Worm (Caenorhabditis elegans) whole organism, L4 larva: ENCODE data around the gene C18C4.7.
A peak's percentile ranks its signal among the peaks of the same experiment; 100 is the strongest.

Experiments used
- F37D6.2 ChIP-seq: sonication (generic microtip); optimal IDR thresholded peaks from 2 replicates; lab custom pipeline; 2016; ENCODE audit warnings: mild to moderate bottlenecking, missing genetic modification characterization, missing compliant biosample characterization
- F44E2.7 ChIP-seq: fragments of 200-800 bp; sonication (Bioruptor generic); IDR thresholded peaks from 2 replicates; pipeline ENCODE4 v2.1.2; 2022; ENCODE audit warnings: missing genetic modification characterization, missing compliant biosample characterization
- T20F7.1 ChIP-seq: fragments of 200-800 bp; sonication (Bioruptor generic); optimal IDR thresholded peaks from 2 replicates; lab custom pipeline; 2018; ENCODE audit warnings: mild to moderate bottlenecking, missing genetic modification characterization, missing compliant biosample characterization
- T26A8.4 ChIP-seq: fragments of 200-800 bp; sonication (Bioruptor generic); IDR thresholded peaks from 2 replicates; pipeline ENCODE4 v1.3.6; 2022; ENCODE audit warnings: missing genetic modification characterization, missing compliant biosample characterization
- aha-1 ChIP-seq: fragments of 150-350 bp; peaks from one replicate; lab custom pipeline; 2014; ENCODE audit warnings: missing biosample characterization, missing genetic modification characterization
- ama-1 ChIP-seq: fragments of 150-350 bp; optimal IDR thresholded peaks from 2 replicates; lab custom pipeline; 2014; ENCODE audit warnings: inconsistent platforms, mixed read lengths
- ceh-32 ChIP-seq: sonication (generic microtip); optimal IDR thresholded peaks from 2 replicates; lab custom pipeline; 2016; ENCODE audit warnings: mild to moderate bottlenecking, missing genetic modification characterization, missing compliant biosample characterization; ENCODE audit not compliant: poor library complexity
- ceh-44 ChIP-seq: fragments of 200-800 bp; sonication (Bioruptor generic); IDR thresholded peaks from 2 replicates; pipeline ENCODE4 v1.3.6; 2022; ENCODE audit warnings: missing genetic modification reagents, missing genetic modification characterization, missing compliant biosample characterization
- ctbp-1 ChIP-seq: fragments of 200-800 bp; sonication (Bioruptor generic); IDR thresholded peaks from 2 replicates; pipeline ENCODE4 v1.3.6; 2022; ENCODE audit warnings: missing genetic modification reagents, missing genetic modification characterization, missing compliant biosample characterization
- daf-12 ChIP-seq: fragments of 150-350 bp; optimal IDR thresholded peaks from 2 replicates; lab custom pipeline; 2014; ENCODE audit warnings: missing biosample characterization, missing genetic modification reagents, missing genetic modification characterization
- daf-16 ChIP-seq, 3 experiments: sonication (generic microtip); optimal IDR thresholded peaks; 2 replicates each; lab custom pipeline; 2016 to 2017; ENCODE audit warnings: missing genetic modification characterization in 3 of 3, missing genetic modification reagents in 3 of 3, mild to moderate bottlenecking in 2 of 3, missing compliant biosample characterization in 2 of 3, missing biosample characterization in 1 of 3, moderate library complexity in 1 of 3
- daf-19 ChIP-seq: fragments of 200-800 bp; sonication (Bioruptor generic); conservative IDR thresholded peaks from 2 replicates; pipeline ENCODE4 v1.3.6; 2022; ENCODE audit warnings: missing genetic modification characterization, missing compliant biosample characterization
- daf-8 ChIP-seq: fragments of 200-800 bp; sonication (Bioruptor generic); IDR thresholded peaks from 2 replicates; pipeline ENCODE4 v1.3.6; 2022; ENCODE audit warnings: missing genetic modification characterization, missing compliant biosample characterization
- dmd-6 ChIP-seq: fragments of 200-800 bp; sonication (Bioruptor generic); IDR thresholded peaks from 2 replicates; pipeline ENCODE4 v1.3.6; 2022; ENCODE audit warnings: missing genetic modification reagents, missing genetic modification characterization, missing compliant biosample characterization
- dpl-1 ChIP-seq: fragments of 150-350 bp; optimal IDR thresholded peaks from 2 replicates; lab custom pipeline; 2014; ENCODE audit warnings: missing biosample characterization, missing genetic modification reagents, missing genetic modification characterization
- dve-1 ChIP-seq: sonication (generic microtip); optimal IDR thresholded peaks from 2 replicates; lab custom pipeline; 2017; ENCODE audit warnings: antibody characterized with exemption, mild to moderate bottlenecking, missing genetic modification characterization, missing compliant biosample characterization; ENCODE audit not compliant: insufficient read depth
- egl-43 ChIP-seq: fragments of 200-800 bp; sonication (Bioruptor generic); IDR thresholded peaks from 2 replicates; pipeline ENCODE4 v1.3.6; 2022; ENCODE audit warnings: missing genetic modification reagents, missing genetic modification characterization, missing compliant biosample characterization
- fkh-10 ChIP-seq: fragments of 150-350 bp; optimal IDR thresholded peaks from 2 replicates; lab custom pipeline; 2014; ENCODE audit warnings: missing biosample characterization, missing genetic modification reagents, missing genetic modification characterization
- fos-1 ChIP-seq: fragments of 150-350 bp; optimal IDR thresholded peaks from 2 replicates; lab custom pipeline; 2014; ENCODE audit warnings: missing biosample characterization, missing genetic modification characterization
- gei-8 ChIP-seq: fragments of 200-800 bp; sonication (Bioruptor generic); optimal IDR thresholded peaks from 2 replicates; lab custom pipeline; 2018; ENCODE audit warnings: mild to moderate bottlenecking, missing genetic modification characterization, missing compliant biosample characterization
- hlh-30 ChIP-seq: sonication (generic microtip); optimal IDR thresholded peaks from 2 replicates; lab custom pipeline; 2017; ENCODE audit warnings: antibody characterized with exemption, mild to moderate bottlenecking, missing genetic modification characterization, missing compliant biosample characterization; ENCODE audit not compliant: insufficient read depth
- lin-15B ChIP-seq: fragments of 150-350 bp; sonication (generic microtip); optimal IDR thresholded peaks from 3 replicates; lab custom pipeline; 2014; ENCODE audit warnings: missing biosample characterization, missing genetic modification characterization
- lin-38 ChIP-seq: fragments of 200-800 bp; sonication (Bioruptor generic); IDR thresholded peaks from 2 replicates; pipeline ENCODE4 v1.3.6; 2022; ENCODE audit warnings: missing genetic modification reagents, missing genetic modification characterization, missing compliant biosample characterization
- lin-39 ChIP-seq: fragments of 150-350 bp; optimal IDR thresholded peaks from 2 replicates; lab custom pipeline; 2014; ENCODE audit warnings: missing biosample characterization, missing genetic modification reagents, missing genetic modification characterization
- madf-9 ChIP-seq: fragments of 200-800 bp; sonication (Bioruptor generic); conservative IDR thresholded peaks from 2 replicates; pipeline ENCODE4 v1.3.6; 2022; ENCODE audit warnings: missing genetic modification reagents, missing genetic modification characterization, missing compliant biosample characterization
- mdl-1 ChIP-seq, 2 experiments: fragments of 150-350 bp in 1 of 2; sonication (generic microtip) in 1 of 2; optimal IDR thresholded peaks; 2 replicates each; lab custom pipeline; 2014 to 2017; ENCODE audit warnings: missing biosample characterization in 2 of 2, missing genetic modification characterization in 2 of 2
- mdt-29 ChIP-seq: fragments of 200-800 bp; sonication (Bioruptor generic); IDR thresholded peaks from 2 replicates; pipeline ENCODE4 v1.3.6; 2022; ENCODE audit warnings: missing genetic modification reagents, missing genetic modification characterization, missing compliant biosample characterization
- mes-2 ChIP-seq: sonication (generic microtip); optimal IDR thresholded peaks from 2 replicates; lab custom pipeline; 2016; ENCODE audit warnings: missing genotype, mild to moderate bottlenecking, missing genetic modification characterization, missing compliant biosample characterization; ENCODE audit not compliant: poor library complexity, severe bottlenecking
- nhr-10 ChIP-seq: fragments of 150-350 bp; optimal IDR thresholded peaks from 2 replicates; lab custom pipeline; 2014; ENCODE audit warnings: missing biosample characterization, missing genetic modification characterization
- nhr-102 ChIP-seq: sonication (generic microtip); optimal IDR thresholded peaks from 2 replicates; lab custom pipeline; 2016; ENCODE audit warnings: mild to moderate bottlenecking, missing genetic modification characterization, moderate library complexity, missing compliant biosample characterization
- nhr-237 ChIP-seq: sonication (generic microtip); optimal IDR thresholded peaks from 2 replicates; lab custom pipeline; 2017; ENCODE audit warnings: missing biosample characterization, missing genetic modification characterization
- nhr-28 ChIP-seq: fragments of 150-350 bp; optimal IDR thresholded peaks from 2 replicates; lab custom pipeline; 2014; ENCODE audit warnings: missing biosample characterization, missing genetic modification characterization
- nhr-77 ChIP-seq: fragments of 150-350 bp; optimal IDR thresholded peaks from 2 replicates; lab custom pipeline; 2014; ENCODE audit warnings: missing biosample characterization, missing genetic modification characterization
- php-3 ChIP-seq: fragments of 200-800 bp; sonication (Bioruptor generic); IDR thresholded peaks from 2 replicates; pipeline ENCODE4 v1.3.6; 2022; ENCODE audit warnings: missing genetic modification reagents, missing genetic modification characterization, missing compliant biosample characterization
- sdz-12 ChIP-seq: fragments of 200-800 bp; sonication (Bioruptor generic); optimal IDR thresholded peaks from 2 replicates; lab custom pipeline; 2018; ENCODE audit warnings: mild to moderate bottlenecking, missing genetic modification characterization, missing compliant biosample characterization
- skn-1 ChIP-seq: fragments of 150-350 bp; optimal IDR thresholded peaks from 2 replicates; lab custom pipeline; 2014; ENCODE audit warnings: missing biosample characterization, missing genetic modification characterization
- snpc-1.2 ChIP-seq: fragments of 200-800 bp; sonication (Bioruptor generic); IDR thresholded peaks from 2 replicates; pipeline ENCODE4 v1.3.6; 2022; ENCODE audit warnings: missing genetic modification reagents, missing genetic modification characterization, missing compliant biosample characterization
- spr-3 ChIP-seq: fragments of 200-800 bp; sonication (Bioruptor generic); optimal IDR thresholded peaks from 2 replicates; lab custom pipeline; 2018; ENCODE audit warnings: mild to moderate bottlenecking, missing genetic modification characterization, missing compliant biosample characterization
- tag-97 ChIP-seq: fragments of 200-800 bp; sonication (Bioruptor generic); IDR thresholded peaks from 2 replicates; pipeline ENCODE4 v1.3.6; 2022; ENCODE audit warnings: missing genetic modification characterization, missing compliant biosample characterization
- unc-62 ChIP-seq, 3 experiments: fragments of 150-350 bp in 1 of 3; sonication (generic microtip); optimal IDR thresholded peaks in 2 of 3; peaks in 1 of 3; 1 replicate in 1 of 3; 2 replicates in 2 of 3; lab custom pipeline; 2014 to 2017; ENCODE audit warnings: missing biosample characterization in 3 of 3, missing genetic modification characterization in 3 of 3, missing genetic modification reagents in 3 of 3, missing genotype in 1 of 3
- vab-7 ChIP-seq: fragments of 200-800 bp; sonication (Bioruptor generic); IDR thresholded peaks from 2 replicates; pipeline ENCODE4 v1.3.6; 2022; ENCODE audit warnings: missing genetic modification reagents, missing genetic modification characterization, missing compliant biosample characterization
- zfp-2 ChIP-seq: sonication (generic microtip); optimal IDR thresholded peaks from 2 replicates; lab custom pipeline; 2016; ENCODE audit warnings: mild to moderate bottlenecking, missing genetic modification characterization, missing compliant biosample characterization
- ztf-11 ChIP-seq: fragments of 150-350 bp; optimal IDR thresholded peaks from 2 replicates; lab custom pipeline; 2014; ENCODE audit warnings: missing biosample characterization, missing genetic modification characterization

The C18C4.7 gene

ce11 chrV:5511720-5512119 lies 55.3 kb downstream of the C18C4.7 start (continued):
- TF ChIP-seq zfp-2 (tag; lab: Kevin White, UChicago) (no peak), nhr-77 (tag; lab: Kevin White, UChicago) (peak; percentile 63)

- TF ChIP-seq dmd-6 (GFP tag; lab: Robert Waterston, UW) (peak; percentile 59), unc-62 (GFP tag; optimal IDR thresholded peaks at IDR 0.05 in 1 of 2; lab: Kevin White, UChicago) (peak in 1 of 2 experiments; percentile 94), unc-62 (tag; optimal IDR thresholded peaks at IDR 0.05; lab: Kevin White, UChicago) (no peak), daf-8 (GFP tag; lab: Robert Waterston, UW) (no peak), fos-1 (tag; lab: Kevin White, UChicago) (no peak), daf-16 (GFP tag; optimal IDR thresholded peaks at IDR 0.05; lab: Kevin White, UChicago) (no peak), daf-16 (tag; optimal IDR thresholded peaks at IDR 0.05; lab: Kevin White, UChicago) (peak; percentile 23), lin-38 (GFP tag; lab: Robert Waterston, UW) (peak; percentile 34), dve-1 (tag; lab: Kevin White, UChicago) (peak; percentile 16)
Measured at ce11 chrV:5509966-5510365, 57.1 kb downstream of the C18C4.7 start.

ce11 chrV:5509134-5509533 lies 57.9 kb downstream of the C18C4.7 start:
- peak in 1 of 2 experiments; percentile 94 for TF ChIP-seq unc-62 (GFP tag; optimal IDR thresholded peaks at IDR 0.05 in 1 of 2; lab: Kevin White, UChicago)
- TF ChIP-seq unc-62 (tag; optimal IDR thresholded peaks at IDR 0.05; lab: Kevin White, UChicago): no peak
- no peak for TF ChIP-seq hlh-30

ce11 chrV:5504807-5505442 lies 62.1 kb downstream of the C18C4.7 start, which contains the start of the genes dnj-19 and nhr-47:
TSS of gene dnj-19 (minus strand) at chrV:5504857.
TSS of gene nhr-47 (plus strand) at chrV:5505253.
- TF ChIP-seq ceh-32 (tag; lab: Kevin White, UChicago): no peak
- TF ChIP-seq ztf-11 (tag; lab: Kevin White, UChicago): no peak
- TF ChIP-seq tag-97 (GFP tag; lab: Robert Waterston, UW): no peak
- TF ChIP-seq mdl-1 (tag; optimal IDR thresholded peaks at IDR 0.05; lab: Kevin White, UChicago): peak in 1 of 2 experiments; percentile 52
- peak; percentile 49 for TF ChIP-seq ama-1
- no peak for TF ChIP-seq daf-8 (GFP tag; lab: Robert Waterston, UW)
- no peak for TF ChIP-seq lin-39 (tag; lab: Kevin White, UChicago)
- TF ChIP-seq lin-15B (tag; lab: Kevin White, UChicago): no peak
- peak; percentile 91 for TF ChIP-seq egl-43 (GFP tag; lab: Robert Waterston, UW)
- peak; percentile 90 for TF ChIP-seq spr-3 (GFP tag; lab: Kevin White, UChicago)
- peak; percentile 71; the same call in 1 of the 2 replicates for TF ChIP-seq php-3 (GFP tag; lab: Robert Waterston, UW)
- no peak for TF ChIP-seq nhr-10 (tag; lab: Kevin White, UChicago)
- peak; percentile 63 for TF ChIP-seq vab-7 (GFP tag; lab: Robert Waterston, UW)
- TF ChIP-seq snpc-1.2 (GFP tag; lab: Robert Waterston, UW): peak; percentile 50; the same call in 1 of the 2 replicates
- no peak for TF ChIP-seq daf-12 (tag; lab: Kevin White, UChicago)
- TF ChIP-seq aha-1 (tag; lab: Kevin White, UChicago): peak; percentile 99
- TF ChIP-seq sdz-12: no peak
- TF ChIP-seq T20F7.1 (GFP tag; lab: Kevin White, UChicago): peak; percentile 88
- TF ChIP-seq nhr-237 (tag; lab: Kevin White, UChicago): no peak
- no peak for TF ChIP-seq skn-1 (tag; lab: Kevin White, UChicago)
- TF ChIP-seq madf-9 (GFP tag; lab: Robert Waterston, UW): peak; percentile 65
- peak; percentile 87 for TF ChIP-seq dpl-1 (GFP tag; lab: Kevin White, UChicago)
- peak; percentile 93 for TF ChIP-seq ctbp-1 (GFP tag; lab: Robert Waterston, UW)
- TF ChIP-seq gei-8 (GFP tag; lab: Kevin White, UChicago): peak; percentile 40
- peak; percentile 90 for TF ChIP-seq mes-2 (tag; lab: Kevin White, UChicago)
- no peak for TF ChIP-seq F44E2.7
- TF ChIP-seq nhr-28: peak; percentile 83
- TF ChIP-seq mdt-29 (GFP tag; lab: Robert Waterston, UW): peak; percentile 75
- TF ChIP-seq nhr-77 (tag; lab: Kevin White, UChicago): peak; percentile 76
- no peak for TF ChIP-seq daf-19 (GFP tag; lab: Robert Waterston, UW)
- peak; percentile 91 for TF ChIP-seq F37D6.2 (tag; lab: Kevin White, UChicago)
- TF ChIP-seq nhr-102 (tag; lab: Kevin White, UChicago): peak; percentile 95
- peak; percentile 96 for TF ChIP-seq T26A8.4 (GFP tag; lab: Robert Waterston, UW)
- TF ChIP-seq fkh-10 (GFP tag; lab: Kevin White, UChicago): peak; percentile 59
- TF ChIP-seq ceh-44: no peak
